Worm (Caenorhabditis elegans): ENCODE results near the gene F08F8.7.
A peak's percentile ranks its signal among the peaks of the same experiment; 100 is the strongest.

F08F8.7 gene

DNA sequence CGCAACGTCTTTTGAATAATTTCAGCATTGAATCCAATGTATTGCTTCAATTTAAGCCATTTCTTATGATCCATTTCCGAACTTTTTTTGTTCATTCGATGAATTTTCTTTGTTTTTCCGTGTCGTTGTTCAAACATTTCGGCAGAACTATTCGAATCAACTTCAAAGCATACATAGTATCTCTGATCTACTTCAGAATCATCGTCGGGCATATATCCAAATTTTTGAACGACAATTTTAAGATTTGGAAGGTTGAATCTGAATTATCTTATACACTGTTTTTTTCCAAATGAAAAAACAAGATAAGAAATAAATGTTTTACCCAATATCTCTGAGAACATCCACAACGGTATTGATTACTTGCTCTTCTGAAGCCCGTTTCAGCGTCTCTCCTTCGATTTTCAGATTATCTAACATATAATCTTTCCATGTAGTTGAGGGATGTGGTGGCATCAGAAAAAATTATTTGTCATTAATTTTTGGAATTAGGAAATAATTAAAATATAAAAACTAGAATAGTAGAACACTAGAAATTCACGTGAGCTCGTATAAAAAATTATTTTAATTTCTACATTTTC, 17.7 kb downstream of the F08F8.7 start, which contains the start of gene lab-2:
Gene lab-2, minus strand, starts transcription at position 453 of the 578 bp plus-strand sequence.
- TF ChIP-seq hif-1 (tag; optimal IDR thresholded peaks at IDR 0.05), result peak in 1 of 2 experiments; percentile 5
- TF ChIP-seq vab-7 (GFP tag; IDR thresholded peaks at IDR 0.05), result peak; percentile 6; the same call in 1 of the 2 replicates
- TF ChIP-seq lsy-2 (tag; optimal IDR thresholded peaks at IDR 0.05), result peak in 1 of 2 experiments; percentile 39
- TF ChIP-seq mes-2 (tag; optimal IDR thresholded peaks at IDR 0.05; ENCODE audit: poor library complexity, severe bottlenecking), result peak; percentile 13
- TF ChIP-seq mxl-3 (GFP tag; optimal IDR thresholded peaks at IDR 0.05), result no peak
- TF ChIP-seq T26A8.4 (GFP tag; IDR thresholded peaks at IDR 0.05), result peak; percentile 41; the same call in 1 of the 2 replicates
- TF ChIP-seq gei-8 (GFP tag; optimal IDR thresholded peaks at IDR 0.05), result no peak
- TF ChIP-seq pha-4 (GFP tag; IDR thresholded peaks at IDR 0.05), result peak; percentile 58
- TF ChIP-seq pha-4 (tag; optimal IDR thresholded peaks at IDR 0.05), result no peak
- 0 out of 2 replicates have a peak, but pooled peaks have one; percentile 16 for TF ChIP-seq php-3 (GFP tag; IDR thresholded peaks at IDR 0.05)
- TF ChIP-seq nhr-77 (tag; optimal IDR thresholded peaks at IDR 0.05), result no peak
- TF ChIP-seq lin-38 (GFP tag; IDR thresholded peaks at IDR 0.05), result 0 out of 2 replicates have a peak, but pooled peaks have one; percentile 20
- TF ChIP-seq nhr-102 (tag; optimal IDR thresholded peaks at IDR 0.05), result peak; percentile 39
- peak; percentile 20; the same call in 1 of the 2 replicates for TF ChIP-seq tra-1 (GFP tag; IDR thresholded peaks at IDR 0.05)
- TF ChIP-seq zfp-3 (GFP tag; conservative IDR thresholded peaks at IDR 0.05), result 0 out of 2 replicates have a peak, but pooled peaks have one; percentile 21
- TF ChIP-seq dve-1 (tag; optimal IDR thresholded peaks at IDR 0.05; ENCODE audit: insufficient read depth), result peak; percentile 1
- TF ChIP-seq nhr-11 (tag; optimal IDR thresholded peaks at IDR 0.05), result no peak
- peak; percentile 29 for TF ChIP-seq nhr-25 (tag; optimal IDR thresholded peaks at IDR 0.05; ENCODE audit: borderline replicate concordance, insufficient read depth)

- 0 out of 2 replicates have a peak, but pooled peaks have one; percentile 25 for TF ChIP-seq dmd-6 (GFP tag; IDR thresholded peaks at IDR 0.05)
- peak; percentile 58; the same call in 1 of the 2 replicates for TF ChIP-seq php-3 (GFP tag; IDR thresholded peaks at IDR 0.05)
- no peak for TF ChIP-seq spr-3 (GFP tag; optimal IDR thresholded peaks at IDR 0.05)
- no peak for TF ChIP-seq hif-1 (tag; optimal IDR thresholded peaks at IDR 0.05)
- TF ChIP-seq nhr-28 (tag; optimal IDR thresholded peaks at IDR 0.05), result peak; percentile 31
- TF ChIP-seq pqm-1 (tag; optimal IDR thresholded peaks at IDR 0.05), result peak; percentile 51
- TF ChIP-seq hlh-11 (tag; optimal IDR thresholded peaks at IDR 0.05), result peak; percentile 41
- TF ChIP-seq daf-16 (GFP tag; optimal IDR thresholded peaks at IDR 0.05), result no peak
- TF ChIP-seq daf-16 (tag; optimal IDR thresholded peaks at IDR 0.05), result peak; percentile 45
- no peak for TF ChIP-seq pha-4 (GFP tag; IDR thresholded peaks at IDR 0.05)
- no peak for TF ChIP-seq pha-4 (tag; optimal IDR thresholded peaks at IDR 0.05)
- TF ChIP-seq fos-1 (tag; optimal IDR thresholded peaks at IDR 0.05), result no peak
Observed at ce11 chrIII:7323331-7323730, 23.6 kb downstream of the F08F8.7 start.

DNA sequence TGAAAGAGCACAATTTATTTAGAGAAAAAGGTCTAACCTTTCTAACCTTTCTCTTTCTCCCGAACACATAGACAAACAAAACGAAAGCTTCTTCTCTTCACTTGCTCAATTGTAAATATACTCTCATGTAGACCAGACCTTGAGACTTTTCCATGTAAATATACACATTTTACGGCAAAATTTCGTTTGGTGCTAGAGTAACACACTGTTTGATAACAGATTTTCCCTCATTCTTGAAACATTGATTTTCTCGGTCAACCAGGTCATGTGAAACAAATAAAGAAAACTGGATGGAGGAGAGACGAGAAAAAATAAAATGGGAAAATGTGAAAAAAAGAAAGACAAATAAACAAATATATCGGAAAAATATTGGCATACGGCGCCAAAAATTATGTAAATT, 24.9 kb downstream of the F08F8.7 start:
- TF ChIP-seq pha-4 (GFP tag; IDR thresholded peaks at IDR 0.05) (no peak), pha-4 (tag; optimal IDR thresholded peaks at IDR 0.05) (peak; percentile 20), daf-16 (GFP tag; optimal IDR thresholded peaks at IDR 0.05) (no peak), daf-16 (tag; optimal IDR thresholded peaks at IDR 0.05) (peak; percentile 73), ZK337.2 (GFP tag; IDR thresholded peaks at IDR 0.05) (no peak), nhr-28 (tag; optimal IDR thresholded peaks at IDR 0.05) (peak; percentile 35), hlh-30 (tag; optimal IDR thresholded peaks at IDR 0.05; ENCODE audit: insufficient read depth) (peak; percentile 66), hlh-11 (tag; optimal IDR thresholded peaks at IDR 0.05) (peak; percentile 12), aha-1 (tag) (peak; percentile 57), dve-1 (tag; optimal IDR thresholded peaks at IDR 0.05; ENCODE audit: insufficient read depth) (peak; percentile 58), nhr-10 (tag; optimal IDR thresholded peaks at IDR 0.05) (no peak), unc-62 (GFP tag; optimal IDR thresholded peaks at IDR 0.05 in 1 of 2) (peak in 1 of 2 experiments; percentile 62), unc-62 (tag; optimal IDR thresholded peaks at IDR 0.05) (no peak)

DNA sequence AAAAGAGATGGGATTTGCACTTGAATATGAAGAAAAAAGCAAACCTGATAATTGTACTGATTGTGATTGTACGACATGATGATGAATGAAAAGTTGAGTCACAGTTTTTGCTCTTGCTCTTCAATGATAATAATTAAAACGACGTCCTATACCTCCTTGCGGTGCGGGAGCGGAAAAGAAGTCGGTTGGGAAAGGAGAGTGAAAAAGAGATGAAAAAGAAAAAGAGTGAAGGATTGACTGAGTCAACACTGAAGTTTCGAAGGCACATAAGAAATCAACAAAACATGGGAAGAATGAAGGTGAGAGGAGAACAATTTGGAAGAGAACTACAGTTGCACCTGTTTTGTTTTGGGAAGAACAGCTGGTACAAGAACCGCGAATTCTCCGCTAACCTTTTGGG, 27.6 kb downstream of the F08F8.7 start, which contains the start of gene F56C9.8:
Gene F56C9.8, minus strand, starts transcription at position 120 of the 400 bp plus-strand sequence.
- TF ChIP-seq hlh-11 (tag; optimal IDR thresholded peaks at IDR 0.05) (peak; percentile 8), daf-12 (tag; optimal IDR thresholded peaks at IDR 0.05) (no peak), daf-16 (GFP tag; optimal IDR thresholded peaks at IDR 0.05) (no peak), daf-16 (tag; optimal IDR thresholded peaks at IDR 0.05) (peak; percentile 56), lin-38 (GFP tag; IDR thresholded peaks at IDR 0.05) (no peak), pqm-1 (tag; optimal IDR thresholded peaks at IDR 0.05) (peak; percentile 26)
